Fruit fly (Drosophila melanogaster) whole organism, adult: Measurements from ENCODE around the gene CG17118.

Experiments
- CG11617 ChIP-seq: fragments of 200-800 bp; sonication (Bioruptor generic); optimal IDR thresholded peaks from 2 replicates; lab custom pipeline; 2017; ENCODE audit warnings: mild to moderate bottlenecking, missing biosample characterization, missing genetic modification reagents, missing genetic modification characterization
- CG12768 ChIP-seq: fragments of 200-800 bp; sonication (Bioruptor generic); optimal IDR thresholded peaks from 2 replicates; lab custom pipeline; 2017; ENCODE audit warnings: missing biosample characterization, missing genetic modification characterization, mild to moderate bottlenecking, moderate library complexity, missing genetic modification reagents
- CG14711 ChIP-seq: fragments of 200-800 bp; sonication (Bioruptor generic); optimal IDR thresholded peaks from 2 replicates; lab custom pipeline; 2018; ENCODE audit warnings: missing biosample characterization, mild to moderate bottlenecking, missing genetic modification characterization, moderate library complexity
- CG1620 ChIP-seq: fragments of 200-800 bp; sonication (Bioruptor generic); optimal IDR thresholded peaks from 2 replicates; lab custom pipeline; 2016; ENCODE audit warnings: missing biosample characterization, missing genetic modification characterization
- CG33017 ChIP-seq: fragments of 200-800 bp; sonication (Bioruptor generic); optimal IDR thresholded peaks from 2 replicates; lab custom pipeline; 2018; ENCODE audit warnings: missing biosample characterization, mild to moderate bottlenecking, missing genetic modification characterization, moderate library complexity
- CG5204 ChIP-seq: fragments of 200-800 bp; sonication (Bioruptor generic); optimal IDR thresholded peaks from 2 replicates; lab custom pipeline; 2016; ENCODE audit warnings: missing biosample characterization, missing genetic modification characterization
- CG7045 ChIP-seq: fragments of 200-800 bp; sonication (Bioruptor generic); optimal IDR thresholded peaks from 2 replicates; lab custom pipeline; 2017; ENCODE audit warnings: missing biosample characterization, mild to moderate bottlenecking, missing genetic modification characterization
- CG7101 ChIP-seq: fragments of 200-800 bp; sonication (Bioruptor generic); optimal IDR thresholded peaks from 2 replicates; lab custom pipeline; 2018; ENCODE audit warnings: missing biosample characterization, mild to moderate bottlenecking, missing genetic modification characterization, moderate library complexity
- Clk ChIP-seq: fragments of 200-800 bp; sonication (Bioruptor generic); optimal IDR thresholded peaks from 2 replicates; lab custom pipeline; 2017; ENCODE audit warnings: missing biosample characterization, missing genetic modification characterization
- Crg-1 ChIP-seq: fragments of 200-800 bp; sonication (Bioruptor generic); optimal IDR thresholded peaks from 2 replicates; lab custom pipeline; 2016; ENCODE audit warnings: missing biosample characterization, missing genetic modification characterization
- Hr96 ChIP-seq: fragments of 200-800 bp; sonication (Bioruptor generic); optimal IDR thresholded peaks from 2 replicates; lab custom pipeline; 2016; ENCODE audit warnings: missing biosample characterization, missing genetic modification characterization
- Mnt ChIP-seq: fragments of 200-800 bp; sonication (Bioruptor generic); optimal IDR thresholded peaks from 2 replicates; lab custom pipeline; 2016; ENCODE audit warnings: missing biosample characterization, mild to moderate bottlenecking, missing genetic modification characterization
- bab1 ChIP-seq: fragments of 200-800 bp; sonication (Bioruptor generic); optimal IDR thresholded peaks from 3 replicates; lab custom pipeline; 2019; ENCODE audit warnings: missing biosample characterization, mild to moderate bottlenecking, missing genetic modification characterization, moderate library complexity
- cic ChIP-seq: fragments of 200-800 bp; sonication (Bioruptor generic); optimal IDR thresholded peaks from 2 replicates; lab custom pipeline; 2017; ENCODE audit warnings: missing biosample characterization, mild to moderate bottlenecking, missing genetic modification characterization, moderate library complexity
- cnc ChIP-seq, 2 experiments: fragments of >200 bp; optimal IDR thresholded peaks; 2 replicates each; lab custom pipeline; 2017
- kay ChIP-seq: fragments of 200-800 bp; sonication (Bioruptor generic); peaks from one replicate; lab custom pipeline; 2016; ENCODE audit warnings: missing biosample characterization, missing genetic modification characterization, borderline replicate concordance
- ovo ChIP-seq: fragments of 200-800 bp; sonication (Bioruptor generic); optimal IDR thresholded peaks from 2 replicates; lab custom pipeline; 2016; ENCODE audit warnings: missing biosample characterization, missing genetic modification characterization
- pad ChIP-seq: fragments of 200-800 bp; sonication (Bioruptor generic); optimal IDR thresholded peaks from 3 replicates; lab custom pipeline; 2017; ENCODE audit warnings: missing biosample characterization, missing genetic modification characterization, mild to moderate bottlenecking, moderate library complexity, missing genetic modification reagents
- tj ChIP-seq: fragments of 200-800 bp; sonication (Bioruptor generic); optimal IDR thresholded peaks from 3 replicates; lab custom pipeline; 2017; ENCODE audit warnings: missing biosample characterization, mild to moderate bottlenecking, missing genetic modification characterization, moderate library complexity
- toe ChIP-seq: fragments of 200-800 bp; sonication (Bioruptor generic); optimal IDR thresholded peaks from 2 replicates; lab custom pipeline; 2016; ENCODE audit warnings: missing biosample characterization, missing genetic modification characterization

The CG17118 gene

dm6 chr2L:10736993-10737756 is 7.1 kb downstream of the CG17118 start, which contains the start of the genes Vha16-5 and CG12299:
TSS of gene Vha16-5 (minus strand) at chr2L:10737043.
TSS of gene CG12299 (plus strand) at chr2L:10737345.
- TF ChIP-seq bab1 (GFP tag; lab: Kevin White, UChicago), result peak; percentile 97
- no peak for TF ChIP-seq ovo (GFP tag; lab: Kevin White, UChicago)
- TF ChIP-seq CG7045 (GFP tag; lab: Kevin White, UChicago), result peak; percentile 10
- TF ChIP-seq CG7101 (tag; lab: Kevin White, UChicago), result peak; percentile 33
- TF ChIP-seq pad, result peak; percentile 31
- peak; percentile 65 for TF ChIP-seq toe (GFP tag; lab: Kevin White, UChicago)
- TF ChIP-seq cnc (optimal IDR thresholded peaks at IDR 0.05; lab: Kevin White, UChicago), result no peak
- peak; percentile 75 for TF ChIP-seq CG1620
- TF ChIP-seq tj (GFP tag; lab: Kevin White, UChicago), result peak; percentile 75
- peak; percentile 58 for TF ChIP-seq Hr96 (GFP tag; lab: Kevin White, UChicago)
- peak; percentile 58 for TF ChIP-seq CG5204 (GFP tag; lab: Kevin White, UChicago)
- TF ChIP-seq cic (GFP tag; lab: Kevin White, UChicago), result no peak
- peak; percentile 59 for TF ChIP-seq Mnt (GFP tag; lab: Kevin White, UChicago)
- peak; percentile 38 for TF ChIP-seq CG14711 (tag; lab: Kevin White, UChicago)
- TF ChIP-seq CG12768, result peak; percentile 0
- TF ChIP-seq CG33017 (tag; lab: Kevin White, UChicago), result no peak
- no peak for TF ChIP-seq kay
- TF ChIP-seq CG11617 (GFP tag; lab: Kevin White, UChicago), result peak; percentile 78
- peak; percentile 30 for TF ChIP-seq Crg-1

- TF ChIP-seq tj (GFP tag; lab: Kevin White, UChicago) (no peak), cnc (optimal IDR thresholded peaks at IDR 0.05; lab: Kevin White, UChicago) (no peak), bab1 (GFP tag; lab: Kevin White, UChicago) (peak; percentile 36), CG14711 (tag; lab: Kevin White, UChicago) (no peak), ovo (GFP tag; lab: Kevin White, UChicago) (no peak)
Observed at dm6 chr2L:10743714-10744113, 13.7 kb downstream of the CG17118 start, which contains the start of gene CG6729. TSS of gene CG6729 (minus strand) at chr2L:10743935.

- TF ChIP-seq CG14711 (tag; lab: Kevin White, UChicago), result no peak
- TF ChIP-seq CG7045 (GFP tag; lab: Kevin White, UChicago), result no peak
- TF ChIP-seq Clk (GFP tag; lab: Kevin White, UChicago), result no peak
- no peak for TF ChIP-seq Mnt (GFP tag; lab: Kevin White, UChicago)
- TF ChIP-seq Crg-1, result no peak
- TF ChIP-seq cic (GFP tag; lab: Kevin White, UChicago), result no peak
- no peak for TF ChIP-seq cnc (optimal IDR thresholded peaks at IDR 0.05; lab: Kevin White, UChicago)
- no peak for TF ChIP-seq toe (GFP tag; lab: Kevin White, UChicago)
- TF ChIP-seq pad, result no peak
- TF ChIP-seq CG12768, result no peak
- TF ChIP-seq tj (GFP tag; lab: Kevin White, UChicago), result no peak
- no peak for TF ChIP-seq CG1620
- no peak for TF ChIP-seq CG5204 (GFP tag; lab: Kevin White, UChicago)
- TF ChIP-seq CG33017 (tag; lab: Kevin White, UChicago), result no peak
- TF ChIP-seq Hr96 (GFP tag; lab: Kevin White, UChicago), result no peak
- TF ChIP-seq bab1 (GFP tag; lab: Kevin White, UChicago), result no peak
- no peak for TF ChIP-seq CG11617 (GFP tag; lab: Kevin White, UChicago)
- TF ChIP-seq kay, result no peak
- no peak for TF ChIP-seq CG7101 (tag; lab: Kevin White, UChicago)
Observed at dm6 chr2L:10748218-10748617, 18.2 kb downstream of the CG17118 start.

dm6 chr2L:10749607-10750467 is 19.8 kb downstream of the CG17118 start:
- TF ChIP-seq kay (peak; percentile 79), cic (GFP tag; lab: Kevin White, UChicago) (peak; percentile 16), CG7101 (tag; lab: Kevin White, UChicago) (no peak)

dm6 chr2L:10750915-10751612 is 21.0 kb downstream of the CG17118 start:
- TF ChIP-seq CG11617 (GFP tag; lab: Kevin White, UChicago), result no peak
- TF ChIP-seq Mnt (GFP tag; lab: Kevin White, UChicago), result no peak
- TF ChIP-seq CG14711 (tag; lab: Kevin White, UChicago), result no peak
- TF ChIP-seq CG33017 (tag; lab: Kevin White, UChicago), result no peak
- no peak for TF ChIP-seq pad
- TF ChIP-seq Crg-1, result no peak
- TF ChIP-seq tj (GFP tag; lab: Kevin White, UChicago), result peak; percentile 93
